Worm (Caenorhabditis elegans) whole organism, L1 larva: Measurements from ENCODE around the gene Y37E11B.6.

Source experiments
- C16A3.4 ChIP-seq: fragments of 150-350 bp; optimal IDR thresholded peaks from 2 replicates; lab custom pipeline; 2014; ENCODE audit warnings: missing biosample characterization, missing genetic modification characterization
- Y116A8C.19 ChIP-seq: sonication (generic microtip); optimal IDR thresholded peaks from 2 replicates; lab custom pipeline; 2016; ENCODE audit warnings: missing compliant biosample characterization, missing genetic modification characterization, borderline replicate concordance
- aha-1 ChIP-seq: fragments of 150-350 bp; optimal IDR thresholded peaks from 2 replicates; lab custom pipeline; 2014; ENCODE audit warnings: missing biosample characterization, missing genetic modification characterization
- alr-1 ChIP-seq: fragments of 200-800 bp; sonication (Bioruptor generic); optimal IDR thresholded peaks from 2 replicates; lab custom pipeline; 2018; ENCODE audit warnings: borderline replicate concordance, mild to moderate bottlenecking, missing genetic modification characterization, missing compliant biosample characterization
- aly-2 ChIP-seq: fragments of 150-350 bp; optimal IDR thresholded peaks from 2 replicates; lab custom pipeline; 2014; ENCODE audit warnings: missing biosample characterization, missing genetic modification characterization
- blmp-1 ChIP-seq: fragments of 150-350 bp; optimal IDR thresholded peaks from 2 replicates; lab custom pipeline; 2014; ENCODE audit warnings: missing biosample characterization, missing genetic modification characterization
- ceh-8 ChIP-seq: fragments of 200-800 bp; sonication (Bioruptor generic); optimal IDR thresholded peaks from 2 replicates; lab custom pipeline; 2018; ENCODE audit warnings: mild to moderate bottlenecking, missing genetic modification characterization, moderate library complexity, missing compliant biosample characterization
- ceh-82 ChIP-seq, 3 experiments: fragments of 150-350 bp in 1 of 3; sonication (generic microtip) in 2 of 3; optimal IDR thresholded peaks; 2 replicates each; lab custom pipeline; 2014 to 2017; ENCODE audit warnings: missing biosample characterization in 3 of 3, missing genetic modification characterization in 3 of 3
- ceh-88 ChIP-seq: fragments of 200-800 bp; sonication (Bioruptor generic); IDR thresholded peaks from 2 replicates; pipeline ENCODE4 v1.3.6; 2022; ENCODE audit warnings: missing genetic modification characterization, missing compliant biosample characterization
- ceh-90 ChIP-seq: sonication (generic microtip); optimal IDR thresholded peaks from 2 replicates; lab custom pipeline; 2016; ENCODE audit warnings: missing genetic modification characterization, missing compliant biosample characterization
- efl-1 ChIP-seq, 4 experiments: fragments of 150-350 bp; optimal IDR thresholded peaks in 3 of 4; peaks in 1 of 4; 1 replicate in 1 of 4; 2 replicates in 3 of 4; lab custom pipeline; 2014; ENCODE audit warnings: missing biosample characterization in 2 of 4, missing genetic modification characterization in 2 of 4, missing genetic modification reagents in 2 of 4
- efl-3 ChIP-seq: fragments of 200-800 bp; sonication (Bioruptor generic); optimal IDR thresholded peaks from 2 replicates; lab custom pipeline; 2018; ENCODE audit warnings: mild to moderate bottlenecking, missing genetic modification characterization, missing compliant biosample characterization
- egl-13 ChIP-seq: sonication (generic microtip); optimal IDR thresholded peaks from 2 replicates; lab custom pipeline; 2016; ENCODE audit warnings: missing genotype, missing genetic modification reagents, missing genetic modification characterization, missing compliant biosample characterization
- egl-27 ChIP-seq, 2 experiments: fragments of 150-350 bp in 1 of 2; sonication (generic microtip); optimal IDR thresholded peaks; 3 replicates each; lab custom pipeline; 2017 to 2018; ENCODE audit warnings: missing biosample characterization in 2 of 2, missing genetic modification characterization in 2 of 2, missing genetic modification reagents in 2 of 2
- ets-5 ChIP-seq: fragments of 200-800 bp; sonication (Bioruptor generic); IDR thresholded peaks from 2 replicates; pipeline ENCODE4 v1.3.6; 2022; ENCODE audit warnings: missing genetic modification characterization, missing compliant biosample characterization
- fkh-10 ChIP-seq: sonication (generic microtip); optimal IDR thresholded peaks from 2 replicates; lab custom pipeline; 2017; ENCODE audit warnings: missing biosample characterization, missing genetic modification reagents, missing genetic modification characterization
- fos-1 ChIP-seq: fragments of 150-350 bp; optimal IDR thresholded peaks from 2 replicates; lab custom pipeline; 2014; ENCODE audit warnings: missing biosample characterization, missing genetic modification characterization
- grh-1 ChIP-seq: fragments of 200-800 bp; sonication (Bioruptor generic); IDR thresholded peaks from 2 replicates; pipeline ENCODE4 v1.3.6; 2022; ENCODE audit warnings: missing genetic modification reagents, missing genetic modification characterization, missing compliant biosample characterization
- hlh-17 ChIP-seq: fragments of 200-800 bp; sonication (Bioruptor generic); optimal IDR thresholded peaks from 2 replicates; lab custom pipeline; 2018; ENCODE audit warnings: missing genetic modification characterization, mild to moderate bottlenecking, missing compliant biosample characterization, moderate library complexity, borderline replicate concordance
- hlh-4 ChIP-seq: sonication (generic microtip); optimal IDR thresholded peaks from 2 replicates; lab custom pipeline; 2016; ENCODE audit warnings: mild to moderate bottlenecking, missing genetic modification characterization, missing compliant biosample characterization
- hpl-2 ChIP-seq: fragments of 150-350 bp; optimal IDR thresholded peaks from 2 replicates; lab custom pipeline; 2014; ENCODE audit warnings: missing biosample characterization, missing genetic modification reagents, missing genetic modification characterization
- irx-1 ChIP-seq: sonication (generic microtip); optimal IDR thresholded peaks from 2 replicates; lab custom pipeline; 2016; ENCODE audit warnings: missing genetic modification characterization, missing compliant biosample characterization
- isw-1 ChIP-seq: fragments of 200-800 bp; sonication (Bioruptor generic); IDR thresholded peaks from 2 replicates; pipeline ENCODE4 v1.3.6; 2022; ENCODE audit warnings: missing genetic modification characterization, missing compliant biosample characterization
- lin-14 ChIP-seq: fragments of 200-800 bp; sonication (Bioruptor generic); optimal IDR thresholded peaks from 2 replicates; lab custom pipeline; 2018; ENCODE audit warnings: mild to moderate bottlenecking, missing genetic modification characterization, moderate library complexity, missing compliant biosample characterization
- lin-35 ChIP-seq, 2 experiments: fragments of 150-350 bp; optimal IDR thresholded peaks; 2 replicates each; lab custom pipeline; 2014; ENCODE audit warnings: missing biosample characterization in 2 of 2, missing genetic modification characterization in 2 of 2, missing genetic modification reagents in 2 of 2
- lir-3 ChIP-seq: sonication (generic microtip); optimal IDR thresholded peaks from 2 replicates; lab custom pipeline; 2016; ENCODE audit warnings: mild to moderate bottlenecking, missing genetic modification characterization, moderate library complexity, missing compliant biosample characterization; ENCODE audit not compliant: poor library complexity
- lsy-2 ChIP-seq, 2 experiments: fragments of 150-350 bp; optimal IDR thresholded peaks; 2 replicates each; lab custom pipeline; 2014; ENCODE audit warnings: missing biosample characterization in 2 of 2, missing genetic modification characterization in 2 of 2
- mep-1 ChIP-seq: fragments of 150-350 bp; optimal IDR thresholded peaks from 2 replicates; lab custom pipeline; 2014; ENCODE audit warnings: missing biosample characterization, missing genetic modification characterization
- nhr-12 ChIP-seq: sonication (generic microtip); optimal IDR thresholded peaks from 2 replicates; lab custom pipeline; 2017; ENCODE audit warnings: missing biosample characterization, missing genetic modification characterization
- nhr-28 ChIP-seq: fragments of 150-350 bp; optimal IDR thresholded peaks from 2 replicates; lab custom pipeline; 2014; ENCODE audit warnings: missing biosample characterization, missing genetic modification characterization
- nhr-71 ChIP-seq: sonication (generic microtip); optimal IDR thresholded peaks from 2 replicates; lab custom pipeline; 2016; ENCODE audit warnings: mild to moderate bottlenecking, missing genetic modification characterization, moderate library complexity, missing compliant biosample characterization
- nhr-77 ChIP-seq: fragments of 150-350 bp; optimal IDR thresholded peaks from 2 replicates; lab custom pipeline; 2014; ENCODE audit warnings: missing biosample characterization, missing genetic modification characterization
- nhr-84 ChIP-seq: sonication (generic microtip); optimal IDR thresholded peaks from 2 replicates; lab custom pipeline; 2017; ENCODE audit warnings: missing biosample characterization, missing genetic modification characterization
- nhr-85 ChIP-seq: sonication (generic microtip); peaks from one replicate; lab custom pipeline; 2016; ENCODE audit warnings: missing genetic modification characterization, inconsistent platforms, missing compliant biosample characterization
- pag-3 ChIP-seq: sonication (generic microtip); optimal IDR thresholded peaks from 2 replicates; lab custom pipeline; 2017; ENCODE audit warnings: missing genetic modification characterization, mild to moderate bottlenecking, missing compliant biosample characterization, antibody characterized with exemption, borderline replicate concordance; ENCODE audit not compliant: insufficient read depth
- pax-3 ChIP-seq: fragments of 200-800 bp; sonication (Bioruptor generic); optimal IDR thresholded peaks from 2 replicates; lab custom pipeline; 2018; ENCODE audit warnings: mild to moderate bottlenecking, missing genetic modification characterization, moderate library complexity, missing compliant biosample characterization
- snpc-4 ChIP-seq: fragments of 150-350 bp; optimal IDR thresholded peaks from 2 replicates; lab custom pipeline; 2014; ENCODE audit warnings: missing biosample characterization, missing genetic modification characterization
- snu-23 ChIP-seq: sonication (generic microtip); optimal IDR thresholded peaks from 2 replicates; lab custom pipeline; 2016; ENCODE audit warnings: missing genetic modification characterization, missing compliant biosample characterization
- tlp-1 ChIP-seq: fragments of 150-350 bp; optimal IDR thresholded peaks from 2 replicates; lab custom pipeline; 2014; ENCODE audit warnings: missing biosample characterization, missing genetic modification characterization
- unc-30 ChIP-seq: sonication (generic microtip); optimal IDR thresholded peaks from 2 replicates; lab custom pipeline; 2017; ENCODE audit warnings: missing biosample characterization, missing genetic modification characterization
- ztf-11 ChIP-seq, 2 experiments: sonication (generic microtip); optimal IDR thresholded peaks; 2 replicates each; lab custom pipeline; 2016 to 2017; ENCODE audit warnings: missing genetic modification characterization in 2 of 2, missing biosample characterization in 1 of 2, missing compliant biosample characterization in 1 of 2
- ztf-4 ChIP-seq: fragments of 150-350 bp; optimal IDR thresholded peaks from 2 replicates; lab custom pipeline; 2014; ENCODE audit warnings: missing biosample characterization, missing genetic modification characterization

Y37E11B.6 gene

DNA sequence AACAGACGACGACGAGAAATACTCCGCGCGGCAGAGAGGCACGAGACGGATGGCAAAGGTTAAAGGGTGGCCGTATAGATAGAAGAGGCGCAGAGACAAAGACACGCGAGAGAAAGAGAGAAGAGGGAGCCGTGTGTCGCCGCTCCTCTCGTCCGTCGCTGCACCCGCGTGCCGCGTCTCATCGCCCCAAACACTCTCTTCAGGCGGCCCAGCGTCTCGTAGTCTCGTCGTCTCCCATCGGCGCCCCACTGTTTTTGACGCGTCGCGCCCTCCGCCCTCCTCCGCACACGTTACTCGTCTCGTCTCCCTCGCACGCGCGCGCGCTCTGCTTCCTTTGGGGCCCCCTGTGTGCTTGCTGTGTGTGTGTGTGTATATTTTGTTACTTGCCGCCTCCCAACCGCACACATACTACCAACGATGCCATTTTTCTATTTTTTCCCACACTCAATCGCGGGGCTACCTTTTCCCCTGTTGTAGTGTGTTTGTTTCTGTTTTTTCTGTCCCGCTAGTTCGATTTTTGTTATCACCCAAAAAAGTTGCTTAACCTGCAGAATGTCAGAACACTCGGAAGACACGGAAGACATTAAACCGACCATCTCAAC is 37.5 kb upstream of the Y37E11B.6 start, which contains the start of gene madf-9 (continued):
- TF ChIP-seq fkh-10 (GFP tag; lab: Kevin White, UChicago): peak; percentile 26
- TF ChIP-seq egl-27 (tag; optimal IDR thresholded peaks at IDR 0.05; lab: Kevin White, UChicago): no peak
- peak in 1 of 2 experiments; percentile 18 for TF ChIP-seq ztf-11 (tag; optimal IDR thresholded peaks at IDR 0.05; lab: Kevin White, UChicago)
- TF ChIP-seq lin-14 (GFP tag; lab: Kevin White, UChicago): peak; percentile 84
- TF ChIP-seq hlh-4 (tag; lab: Kevin White, UChicago): no peak
- TF ChIP-seq nhr-77 (tag; lab: Kevin White, UChicago): no peak
- TF ChIP-seq snpc-4: no peak
- TF ChIP-seq lsy-2 (tag; optimal IDR thresholded peaks at IDR 0.05; lab: Kevin White, UChicago): peak; percentile 30 to 63
- peak; percentile 4 to 35 (median 22) for TF ChIP-seq ceh-82 (tag; optimal IDR thresholded peaks at IDR 0.05; lab: Kevin White, UChicago)
- TF ChIP-seq nhr-28 (tag; lab: Kevin White, UChicago): no peak
- peak; percentile 7 to 45 for TF ChIP-seq lin-35 (GFP tag; optimal IDR thresholded peaks at IDR 0.05; lab: Kevin White, UChicago)
- no peak for TF ChIP-seq tlp-1
- TF ChIP-seq hlh-17: no peak
- no peak for TF ChIP-seq ets-5
- TF ChIP-seq unc-30 (tag; lab: Kevin White, UChicago): no peak
- peak; percentile 94 for TF ChIP-seq ceh-8 (GFP tag; lab: Kevin White, UChicago)
- peak; percentile 87 for TF ChIP-seq nhr-71 (tag; lab: Kevin White, UChicago)
- TF ChIP-seq efl-1 (optimal IDR thresholded peaks at IDR 0.05; lab: Kevin White, UChicago): peak; percentile 55 to 74
- peak; percentile 21 to 44 for TF ChIP-seq efl-1 (GFP tag; optimal IDR thresholded peaks at IDR 0.05 in 1 of 2; lab: Kevin White, UChicago)
- TF ChIP-seq egl-13 (tag; lab: Kevin White, UChicago): peak; percentile 62
- no peak for TF ChIP-seq nhr-84 (tag; lab: Kevin White, UChicago)
- no peak for TF ChIP-seq fos-1 (tag; lab: Kevin White, UChicago)
- TF ChIP-seq Y116A8C.19 (tag; lab: Kevin White, UChicago): no peak
- no peak for TF ChIP-seq C16A3.4
- TF ChIP-seq ceh-88 (GFP tag; lab: Robert Waterston, UW): no peak
- TF ChIP-seq pag-3 (tag; lab: Kevin White, UChicago): no peak
- peak; percentile 82 for TF ChIP-seq nhr-85
- peak; percentile 81 for TF ChIP-seq snu-23 (GFP tag; lab: Kevin White, UChicago)
- no peak for TF ChIP-seq blmp-1 (tag; lab: Kevin White, UChicago)
- TF ChIP-seq aly-2 (tag; lab: Kevin White, UChicago): no peak
- TF ChIP-seq ztf-4 (tag; lab: Kevin White, UChicago): peak; percentile 63
- TF ChIP-seq grh-1 (GFP tag; lab: Robert Waterston, UW): 0 out of 2 replicates have a peak, but pooled peaks have one; percentile 10
- TF ChIP-seq isw-1 (GFP tag; lab: Robert Waterston, UW): peak; percentile 26; the same call in 1 of the 2 replicates
- no peak for TF ChIP-seq ceh-90 (tag; lab: Kevin White, UChicago)
- TF ChIP-seq nhr-12: no peak
- no peak for TF ChIP-seq aha-1 (tag; lab: Kevin White, UChicago)
- no peak for TF ChIP-seq pax-3
- peak; percentile 9 for TF ChIP-seq irx-1 (tag; lab: Kevin White, UChicago)
- TF ChIP-seq hpl-2 (GFP tag; lab: Kevin White, UChicago): no peak
- no peak for TF ChIP-seq alr-1
- no peak for TF ChIP-seq mep-1
- peak; percentile 9 for TF ChIP-seq efl-3 (GFP tag; lab: Kevin White, UChicago)
- TF ChIP-seq lir-3 (tag; lab: Kevin White, UChicago): no peak
